Worm (Caenorhabditis elegans) whole organism, late embryonic: Measurements from ENCODE around the gene fbxa-27.

ENCODE experiments used
- hlh-15 ChIP-seq: sonication (generic microtip); optimal IDR thresholded peaks from 2 replicates; lab custom pipeline; 2016; ENCODE audit warnings: missing genetic modification characterization, missing compliant biosample characterization
- unc-42 ChIP-seq: sonication (generic microtip); optimal IDR thresholded peaks from 2 replicates; lab custom pipeline; 2016; ENCODE audit warnings: missing genotype, missing genetic modification characterization, missing compliant biosample characterization

DNA sequence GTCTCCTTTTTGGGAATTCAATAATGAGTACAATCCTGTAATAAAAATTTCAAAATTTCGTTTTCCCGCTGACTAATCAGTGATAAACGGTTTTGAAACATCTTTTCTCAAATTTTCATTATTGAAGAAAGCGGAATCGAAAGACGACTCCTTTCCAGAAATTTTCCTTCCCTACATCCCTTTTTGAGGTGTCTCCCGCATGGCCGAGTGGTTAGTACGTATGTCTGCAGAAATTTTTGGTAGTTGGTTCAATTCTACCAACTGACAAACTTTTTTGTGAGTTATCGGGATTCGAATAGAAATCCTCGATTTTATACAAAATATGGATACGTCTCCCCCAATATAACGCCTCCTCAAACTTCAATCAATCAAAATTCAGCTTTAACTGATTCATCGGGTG lies 11.8 kb downstream of the fbxa-27 start:
- TF ChIP-seq unc-42 (tag; lab: Kevin White, UChicago) = no peak
- no peak for TF ChIP-seq hlh-15 (tag; lab: Kevin White, UChicago)
